Worm (Caenorhabditis elegans): Measurements from ENCODE around the gene cutl-25.

- no peak for TF ChIP-seq ets-5 (GFP tag; IDR thresholded peaks at IDR 0.05)
- TF ChIP-seq hpl-2 (GFP tag; optimal IDR thresholded peaks at IDR 0.05): no peak
- no peak for TF ChIP-seq sox-4 (tag; optimal IDR thresholded peaks at IDR 0.05)
- no peak for TF ChIP-seq nhr-28 (tag; optimal IDR thresholded peaks at IDR 0.05)
- no peak for TF ChIP-seq blmp-1 (tag; optimal IDR thresholded peaks at IDR 0.05)
- no peak for TF ChIP-seq mdl-1 (tag; optimal IDR thresholded peaks at IDR 0.05)
- TF ChIP-seq ztf-4 (tag; optimal IDR thresholded peaks at IDR 0.05): no peak
- TF ChIP-seq rnt-1 (tag; optimal IDR thresholded peaks at IDR 0.05): no peak
- TF ChIP-seq vab-15 (tag; optimal IDR thresholded peaks at IDR 0.05): no peak
- no peak for TF ChIP-seq efl-1 (optimal IDR thresholded peaks at IDR 0.05)
- TF ChIP-seq efl-1 (GFP tag; optimal IDR thresholded peaks at IDR 0.05 in 1 of 2): no peak
These were observed 16.6 kb upstream of the cutl-25 start for ce11 chrIII:3063565-3063964.

Data from whole organism, L1 larva.